Fruit fly (Drosophila melanogaster) whole organism, embryonic: ENCODE data around the gene CG5509.

Experiments used
- C15 ChIP-seq: fragments of 200-800 bp; sonication (Bioruptor generic); IDR thresholded peaks from 3 replicates; pipeline ENCODE4 v1.3.6; 2022; ENCODE audit warnings: missing biosample characterization, missing genetic modification characterization
- CG10274 ChIP-seq: fragments of 200-800 bp; sonication (Bioruptor generic); optimal IDR thresholded peaks from 3 replicates; lab custom pipeline; 2017; ENCODE audit warnings: missing biosample characterization, mild to moderate bottlenecking, missing genetic modification characterization
- CG10321 ChIP-seq: fragments of 200-800 bp; sonication (Bioruptor generic); IDR thresholded peaks from 2 replicates; pipeline ENCODE4 v1.3.6; 2022; ENCODE audit warnings: missing biosample characterization, missing genetic modification characterization
- CG13424 ChIP-seq: fragments of 200-800 bp; sonication (Bioruptor generic); optimal IDR thresholded peaks from 2 replicates; lab custom pipeline; 2019; ENCODE audit warnings: missing biosample characterization, mild to moderate bottlenecking, missing genetic modification characterization, moderate library complexity
- CG13894 ChIP-seq: fragments of 200-800 bp; sonication (Bioruptor generic); optimal IDR thresholded peaks from 3 replicates; lab custom pipeline; 2018; ENCODE audit warnings: missing biosample characterization, mild to moderate bottlenecking, missing genetic modification characterization, moderate library complexity
- CG16779 ChIP-seq: fragments of 200-800 bp; sonication (Bioruptor generic); IDR thresholded peaks from 2 replicates; pipeline ENCODE4 v1.3.6; 2022; ENCODE audit warnings: missing biosample characterization, missing genetic modification characterization
- CG17186 ChIP-seq: fragments of 200-800 bp; sonication (Bioruptor generic); optimal IDR thresholded peaks from 3 replicates; lab custom pipeline; 2017; ENCODE audit warnings: missing biosample characterization, missing genetic modification reagents, missing genetic modification characterization
- CG17829 ChIP-seq: fragments of 200-800 bp; optimal IDR thresholded peaks from 2 replicates; lab custom pipeline; 2019; ENCODE audit warnings: missing biosample characterization, mild to moderate bottlenecking, missing genetic modification characterization, moderate library complexity
- CG2120 ChIP-seq: fragments of 200-800 bp; sonication (Bioruptor generic); optimal IDR thresholded peaks from 3 replicates; lab custom pipeline; 2016; ENCODE audit warnings: missing biosample characterization, missing genetic modification characterization
- CG2712 ChIP-seq: fragments of 200-800 bp; optimal IDR thresholded peaks from 3 replicates; lab custom pipeline; 2019; ENCODE audit warnings: missing biosample characterization, mild to moderate bottlenecking, missing genetic modification characterization, moderate library complexity
- CG31441 ChIP-seq: fragments of 200-800 bp; sonication (Bioruptor generic); IDR thresholded peaks from 2 replicates; pipeline ENCODE4 v1.3.6; 2022; ENCODE audit warnings: missing biosample characterization, missing genetic modification characterization
- CG3847 ChIP-seq: fragments of 200-800 bp; sonication (Bioruptor generic); IDR thresholded peaks from 2 replicates; pipeline ENCODE4 v1.3.6; 2022; ENCODE audit warnings: missing biosample characterization, missing genetic modification characterization
- CG3995 ChIP-seq: fragments of 200-800 bp; sonication (Bioruptor generic); optimal IDR thresholded peaks from 3 replicates; lab custom pipeline; 2016; ENCODE audit warnings: missing biosample characterization, missing genetic modification characterization
- CG4617 ChIP-seq: fragments of 200-800 bp; sonication (Bioruptor generic); optimal IDR thresholded peaks from 3 replicates; lab custom pipeline; 2016; ENCODE audit warnings: missing biosample characterization, missing genetic modification characterization, borderline replicate concordance
- CG5180 ChIP-seq: fragments of 200-800 bp; sonication (Bioruptor generic); optimal IDR thresholded peaks from 3 replicates; lab custom pipeline; 2017; ENCODE audit warnings: missing biosample characterization, missing genetic modification characterization, mild to moderate bottlenecking, moderate library complexity, missing genetic modification reagents
- CG7372 ChIP-seq: fragments of 200-800 bp; sonication (Bioruptor generic); IDR thresholded peaks from 2 replicates; pipeline ENCODE4 v1.3.6; 2022; ENCODE audit warnings: missing biosample characterization, missing genetic modification characterization
- CG7963 ChIP-seq: fragments of 200-800 bp; sonication (Bioruptor generic); IDR thresholded peaks from 3 replicates; pipeline ENCODE4 v1.3.6; 2022; ENCODE audit warnings: missing biosample characterization, missing genetic modification characterization; ENCODE audit not compliant: partially characterized antibody
- CoRest ChIP-seq: fragments of 200-800 bp; sonication (Bioruptor generic); optimal IDR thresholded peaks from 3 replicates; lab custom pipeline; 2018; ENCODE audit warnings: missing biosample characterization, mild to moderate bottlenecking, missing genetic modification characterization, moderate library complexity
- Dek ChIP-seq: fragments of 200-800 bp; sonication (Bioruptor generic); optimal IDR thresholded peaks from 3 replicates; lab custom pipeline; 2019; ENCODE audit warnings: missing biosample characterization, mild to moderate bottlenecking, missing genetic modification characterization, moderate library complexity
- Drgx ChIP-seq: fragments of 200-800 bp; sonication (Bioruptor generic); IDR thresholded peaks from 2 replicates; pipeline ENCODE4 v1.3.6; 2022; ENCODE audit warnings: missing biosample characterization, missing genetic modification characterization
- Ets65A ChIP-seq: fragments of 200-800 bp; sonication (Bioruptor generic); peaks from one replicate; lab custom pipeline; 2016; ENCODE audit warnings: missing biosample characterization, missing genetic modification characterization
- Ets97D ChIP-seq: fragments of 200-800 bp; sonication (Bioruptor generic); optimal IDR thresholded peaks from 3 replicates; lab custom pipeline; 2016; ENCODE audit warnings: missing biosample characterization, missing genetic modification characterization
- Fer1 ChIP-seq: fragments of 200-800 bp; sonication (Bioruptor generic); optimal IDR thresholded peaks from 2 replicates; lab custom pipeline; 2017; ENCODE audit warnings: missing biosample characterization, mild to moderate bottlenecking, missing genetic modification characterization
- HLH4C ChIP-seq: fragments of 200-800 bp; sonication (Bioruptor generic); IDR thresholded peaks from 3 replicates; pipeline ENCODE4 v1.3.6; 2022; ENCODE audit warnings: missing biosample characterization, missing genetic modification characterization; ENCODE audit not compliant: partially characterized antibody
- Neu2 ChIP-seq: fragments of 200-800 bp; sonication (Bioruptor generic); optimal IDR thresholded peaks from 3 replicates; lab custom pipeline; 2016; ENCODE audit warnings: missing biosample characterization, missing genetic modification characterization, borderline replicate concordance
- PHDP ChIP-seq: fragments of 200-800 bp; sonication (Bioruptor generic); optimal IDR thresholded peaks from 3 replicates; lab custom pipeline; 2018; ENCODE audit warnings: missing biosample characterization, mild to moderate bottlenecking, missing genetic modification characterization, moderate library complexity
- Ravus ChIP-seq: fragments of 200-800 bp; sonication (Bioruptor generic); IDR thresholded peaks from 2 replicates; pipeline ENCODE4 v1.3.6; 2022; ENCODE audit warnings: missing biosample characterization, missing genetic modification characterization
- Scr ChIP-seq: fragments of 200-800 bp; sonication (Bioruptor generic); IDR thresholded peaks from 2 replicates; pipeline ENCODE4 v1.3.6; 2022; ENCODE audit warnings: missing biosample characterization, missing genetic modification characterization; ENCODE audit not compliant: partially characterized antibody
- Taf1 ChIP-seq: fragments of 200-800 bp; sonication (Bioruptor generic); IDR thresholded peaks from 2 replicates; pipeline ENCODE4 v1.3.6; 2022; ENCODE audit warnings: missing biosample characterization, missing genetic modification characterization
- Xbp1 ChIP-seq: fragments of 200-800 bp; sonication (Bioruptor generic); optimal IDR thresholded peaks from 3 replicates; lab custom pipeline; 2016; ENCODE audit warnings: missing biosample characterization, mild to moderate bottlenecking, missing genetic modification characterization
- amos ChIP-seq: fragments of 200-800 bp; sonication (Bioruptor generic); IDR thresholded peaks from 2 replicates; pipeline ENCODE4 v1.3.6; 2022; ENCODE audit warnings: missing biosample characterization, missing genetic modification characterization; ENCODE audit not compliant: partially characterized antibody
- bbx ChIP-seq: fragments of 200-800 bp; sonication (Bioruptor generic); IDR thresholded peaks from 2 replicates; pipeline ENCODE4 v1.3.6; 2022; ENCODE audit warnings: missing biosample characterization, missing genetic modification characterization; ENCODE audit not compliant: partially characterized antibody
- bigmax ChIP-seq: fragments of 200-800 bp; sonication (Bioruptor generic); optimal IDR thresholded peaks from 2 replicates; lab custom pipeline; 2018; ENCODE audit warnings: missing biosample characterization, mild to moderate bottlenecking, missing genetic modification characterization
- br ChIP-seq: fragments of >200 bp; optimal IDR thresholded peaks from 2 replicates; lab custom pipeline; 2017
- chif ChIP-seq, 2 experiments: fragments of 200-800 bp; sonication (Bioruptor generic); optimal IDR thresholded peaks; 3 replicates each; lab custom pipeline; 2016; ENCODE audit warnings: missing biosample characterization in 2 of 2, missing genetic modification characterization in 2 of 2
- chn ChIP-seq: fragments of 200-800 bp; sonication (Bioruptor generic); optimal IDR thresholded peaks from 2 replicates; lab custom pipeline; 2016; ENCODE audit warnings: missing biosample characterization, missing genetic modification characterization
- ewg ChIP-seq: fragments of 200-800 bp; sonication (Bioruptor generic); optimal IDR thresholded peaks from 3 replicates; lab custom pipeline; 2017; ENCODE audit warnings: mild to moderate bottlenecking, missing biosample characterization, missing genetic modification reagents, missing genetic modification characterization
- fu2 ChIP-seq: fragments of 200-800 bp; sonication (Bioruptor generic); optimal IDR thresholded peaks from 2 replicates; lab custom pipeline; 2016; ENCODE audit warnings: missing biosample characterization, missing genetic modification characterization
- kah ChIP-seq: fragments of 200-800 bp; sonication (Bioruptor generic); optimal IDR thresholded peaks from 2 replicates; lab custom pipeline; 2018; ENCODE audit warnings: missing biosample characterization, mild to moderate bottlenecking, missing genetic modification characterization
- lilli ChIP-seq: fragments of 200-800 bp; sonication (Bioruptor generic); optimal IDR thresholded peaks from 3 replicates; lab custom pipeline; 2016; ENCODE audit warnings: missing biosample characterization, missing genetic modification characterization
- lov ChIP-seq, 2 experiments: fragments of 200-800 bp in 1 of 2; fragments of >200 bp in 1 of 2; sonication (Bioruptor generic) in 1 of 2; IDR thresholded peaks in 1 of 2; optimal IDR thresholded peaks in 1 of 2; 2 replicates in 1 of 2; 3 replicates in 1 of 2; pipeline versions ENCODE4 v1.3.6 to Lab custom; 2017 to 2022; ENCODE audit warnings: missing biosample characterization in 1 of 2, missing genetic modification characterization in 1 of 2
- nerfin-1 ChIP-seq: fragments of 200-800 bp; sonication (Bioruptor generic); optimal IDR thresholded peaks from 3 replicates; lab custom pipeline; 2019; ENCODE audit warnings: missing biosample characterization, mild to moderate bottlenecking, missing genetic modification characterization, moderate library complexity
- org-1 ChIP-seq: fragments of 200-800 bp; sonication (Bioruptor generic); optimal IDR thresholded peaks from 2 replicates; lab custom pipeline; 2017; ENCODE audit warnings: missing biosample characterization, missing genetic modification characterization
- sna ChIP-seq: fragments of 200-800 bp; sonication (Bioruptor generic); IDR thresholded peaks from 2 replicates; pipeline ENCODE4 v1.3.6; 2022; ENCODE audit warnings: missing biosample characterization, missing genetic modification characterization; ENCODE audit not compliant: partially characterized antibody
- stwl ChIP-seq: fragments of 200-800 bp; sonication (Bioruptor generic); optimal IDR thresholded peaks from 3 replicates; lab custom pipeline; 2018; ENCODE audit warnings: missing biosample characterization, mild to moderate bottlenecking, missing genetic modification characterization, moderate library complexity
- tin ChIP-seq: fragments of 200-800 bp; sonication (Bioruptor generic); optimal IDR thresholded peaks from 3 replicates; lab custom pipeline; 2016; ENCODE audit warnings: missing biosample characterization, missing genetic modification characterization
- tll ChIP-seq, 2 experiments: fragments of 200-800 bp in 1 of 2; fragments of >200 bp in 1 of 2; sonication (Bioruptor generic) in 1 of 2; optimal IDR thresholded peaks; 2 replicates each; lab custom pipeline; 2017 to 2019; ENCODE audit warnings: missing biosample characterization in 2 of 2, missing genetic modification characterization in 2 of 2, mild to moderate bottlenecking in 1 of 2, moderate library complexity in 1 of 2
- unc-4 ChIP-seq: fragments of 200-800 bp; sonication (Bioruptor generic); IDR thresholded peaks from 2 replicates; pipeline ENCODE4 v1.3.6; 2022; ENCODE audit warnings: missing biosample characterization, missing genetic modification characterization; ENCODE audit not compliant: partially characterized antibody
- zen ChIP-seq: fragments of 200-800 bp; sonication (Bioruptor generic); optimal IDR thresholded peaks from 3 replicates; lab custom pipeline; 2018; ENCODE audit warnings: missing biosample characterization, mild to moderate bottlenecking, missing genetic modification characterization, moderate library complexity

Gene CG5509

dm6 chr3R:12408160-12408559 lies 44.1 kb upstream of the CG5509 start, which contains the start of gene CG5196 (continued):
- TF ChIP-seq Xbp1 (GFP tag; lab: Kevin White, UChicago): peak; percentile 12
- TF ChIP-seq CG10274: no peak
- TF ChIP-seq CG2120 (GFP tag; lab: Kevin White, UChicago): peak; percentile 23
- TF ChIP-seq bbx (GFP tag; lab: Robert Waterston, UW): peak; percentile 77
- TF ChIP-seq CG5180 (GFP tag; lab: Kevin White, UChicago): no peak
- TF ChIP-seq lov (optimal IDR thresholded peaks at IDR 0.05; lab: Kevin White, UChicago): no peak
- TF ChIP-seq lov (GFP tag; IDR thresholded peaks at IDR 0.05; lab: Robert Waterston, UW): 0 out of 3 replicates have a peak, but pooled peaks have one; percentile 16
- no peak for TF ChIP-seq C15
- TF ChIP-seq nerfin-1 (tag; lab: Kevin White, UChicago): peak; percentile 33
- no peak for TF ChIP-seq Ravus
- TF ChIP-seq ewg: no peak
- peak; percentile 70 for TF ChIP-seq HLH4C (GFP tag; lab: Robert Waterston, UW)
- no peak for TF ChIP-seq chif (GFP tag; optimal IDR thresholded peaks at IDR 0.05; lab: Kevin White, UChicago)
- TF ChIP-seq tll (GFP tag; optimal IDR thresholded peaks at IDR 0.05; lab: Kevin White, UChicago): no peak
- TF ChIP-seq fu2 (GFP tag; lab: Kevin White, UChicago): no peak
- peak; percentile 43 for TF ChIP-seq Dek
- TF ChIP-seq CG16779 (GFP tag; lab: Robert Waterston, UW): peak; percentile 45; the same call in 1 of the 2 replicates
- peak; percentile 94 for TF ChIP-seq stwl (tag; lab: Kevin White, UChicago)
- TF ChIP-seq CG17829 (tag; lab: Kevin White, UChicago): peak; percentile 36
- TF ChIP-seq Taf1 (GFP tag; lab: Robert Waterston, UW): no peak
- TF ChIP-seq Ets97D (GFP tag; lab: Kevin White, UChicago): peak; percentile 34
- TF ChIP-seq Ets65A: no peak
- no peak for TF ChIP-seq CG10321 (GFP tag; lab: Robert Waterston, UW)
- peak; percentile 40 for TF ChIP-seq PHDP (tag; lab: Kevin White, UChicago)
- peak; percentile 76 for TF ChIP-seq amos (GFP tag; lab: Robert Waterston, UW)
- peak; percentile 73 for TF ChIP-seq unc-4
- TF ChIP-seq Fer1 (GFP tag; lab: Kevin White, UChicago): peak; percentile 38
- TF ChIP-seq lilli (GFP tag; lab: Kevin White, UChicago): peak; percentile 11
- TF ChIP-seq CG4617 (GFP tag; lab: Kevin White, UChicago): peak; percentile 55
- TF ChIP-seq CoRest (tag; lab: Kevin White, UChicago): peak; percentile 5
- peak; percentile 60 for TF ChIP-seq sna (GFP tag; lab: Robert Waterston, UW)
- peak; percentile 16 for TF ChIP-seq CG13424 (tag; lab: Kevin White, UChicago)
- TF ChIP-seq CG3847 (GFP tag; lab: Robert Waterston, UW): no peak; the same call in 1 of the 2 replicates
- peak; percentile 65 for TF ChIP-seq Scr (GFP tag; lab: Robert Waterston, UW)
- TF ChIP-seq CG13894 (tag; lab: Kevin White, UChicago): peak; percentile 51
- peak; percentile 78 for TF ChIP-seq CG3995 (GFP tag; lab: Kevin White, UChicago)
- TF ChIP-seq br (lab: Kevin White, UChicago): no peak
- peak; percentile 48 for TF ChIP-seq CG2712 (tag; lab: Kevin White, UChicago)
- TF ChIP-seq org-1: no peak
- peak; percentile 89 for TF ChIP-seq zen (tag; lab: Kevin White, UChicago)
- TF ChIP-seq tin: no peak
- no peak; the same call in 1 of the 2 replicates for TF ChIP-seq CG31441
- peak; percentile 49 for TF ChIP-seq CG17186 (GFP tag; lab: Kevin White, UChicago)
- no peak for TF ChIP-seq CG7372 (GFP tag; lab: Robert Waterston, UW)
- TF ChIP-seq chn: no peak
- TF ChIP-seq Drgx: no peak
- no peak for TF ChIP-seq Neu2 (GFP tag; lab: Kevin White, UChicago)
- peak; percentile 17 for TF ChIP-seq kah
- TF ChIP-seq CG7963 (GFP tag; lab: Robert Waterston, UW): peak; percentile 55; the same call in 2 of the 3 replicates
- peak; percentile 47 for TF ChIP-seq bigmax (GFP tag; lab: Kevin White, UChicago)
